Fruit fly (Drosophila melanogaster): ENCODE results near the gene spz5.
A peak's percentile ranks its signal among the peaks of the same experiment; 100 is the strongest.

Gene spz5

DNA sequence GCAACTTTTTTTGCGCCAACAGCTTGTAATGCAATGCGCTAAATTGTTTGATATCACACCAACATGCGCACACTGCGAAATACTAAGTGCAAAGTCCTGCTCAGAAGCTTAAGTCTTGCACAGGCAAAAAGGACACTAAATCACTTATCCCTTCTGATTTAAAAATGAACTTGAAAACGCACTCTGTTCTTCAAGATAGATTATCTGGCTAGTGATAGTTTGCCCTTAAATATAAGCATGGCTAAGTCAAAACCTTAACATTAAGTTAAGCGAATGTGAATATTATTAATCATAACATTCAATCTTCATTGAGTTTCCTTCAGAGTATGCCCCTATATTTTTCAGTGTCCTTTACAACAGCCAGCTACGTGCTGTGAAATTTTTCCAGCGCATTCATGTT is 31.9 kb downstream of the spz5 start:
- TF ChIP-seq CG11617 (GFP tag; optimal IDR thresholded peaks at IDR 0.05) (no peak), Mnt (GFP tag; optimal IDR thresholded peaks at IDR 0.05) (no peak), CG12768 (GFP tag; optimal IDR thresholded peaks at IDR 0.05) (no peak), CG14711 (tag; optimal IDR thresholded peaks at IDR 0.05) (no peak), cic (GFP tag; optimal IDR thresholded peaks at IDR 0.05) (no peak), toe (GFP tag; optimal IDR thresholded peaks at IDR 0.05) (no peak), CG33017 (tag; optimal IDR thresholded peaks at IDR 0.05) (no peak), CG5204 (GFP tag; optimal IDR thresholded peaks at IDR 0.05) (no peak), Clk (GFP tag; optimal IDR thresholded peaks at IDR 0.05) (no peak), CG7101 (tag; optimal IDR thresholded peaks at IDR 0.05) (no peak)

- TF ChIP-seq CG33017 (tag; optimal IDR thresholded peaks at IDR 0.05) = no peak
- TF ChIP-seq kay (GFP tag; ENCODE audit: borderline replicate concordance) = no peak
- no peak for TF ChIP-seq pad (GFP tag; optimal IDR thresholded peaks at IDR 0.05)
- TF ChIP-seq CG1620 (GFP tag; optimal IDR thresholded peaks at IDR 0.05) = no peak
- no peak for TF ChIP-seq CG11617 (GFP tag; optimal IDR thresholded peaks at IDR 0.05)
- TF ChIP-seq cnc (optimal IDR thresholded peaks at IDR 0.05) = no peak
- TF ChIP-seq toe (GFP tag; optimal IDR thresholded peaks at IDR 0.05) = no peak
- no peak for TF ChIP-seq bab1 (GFP tag; optimal IDR thresholded peaks at IDR 0.05)
- no peak for TF ChIP-seq tj (GFP tag; optimal IDR thresholded peaks at IDR 0.05)
Observed at dm6 chr3L:2855427-2856005, 36.5 kb downstream of the spz5 start.

DNA sequence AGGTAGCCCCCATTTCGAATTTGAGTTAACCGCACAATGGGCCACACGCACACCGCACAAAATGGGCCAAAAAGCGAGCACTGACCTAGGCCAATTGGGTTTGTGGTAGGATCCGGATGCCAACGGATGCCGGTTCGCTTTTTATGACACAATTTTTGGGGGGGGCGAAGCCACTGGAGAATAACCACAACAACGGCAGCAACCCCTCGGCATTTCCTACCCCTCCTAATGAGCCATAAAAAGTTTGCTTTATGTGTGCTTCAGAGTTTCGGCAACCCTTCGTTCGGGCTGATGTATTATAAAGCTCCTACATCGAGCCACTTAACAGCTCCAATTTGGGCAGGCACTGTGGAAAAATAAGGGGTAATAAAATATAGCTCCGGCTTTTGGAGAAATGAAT is 37.3 kb downstream of the spz5 start:
- TF ChIP-seq toe (GFP tag; optimal IDR thresholded peaks at IDR 0.05) (no peak), kay (GFP tag; ENCODE audit: borderline replicate concordance) (no peak), cic (GFP tag; optimal IDR thresholded peaks at IDR 0.05) (no peak), CG12768 (GFP tag; optimal IDR thresholded peaks at IDR 0.05) (no peak), pad (GFP tag; optimal IDR thresholded peaks at IDR 0.05) (no peak), CG33017 (tag; optimal IDR thresholded peaks at IDR 0.05) (no peak), bab1 (GFP tag; optimal IDR thresholded peaks at IDR 0.05) (no peak), Mnt (GFP tag; optimal IDR thresholded peaks at IDR 0.05) (no peak), CG5204 (GFP tag; optimal IDR thresholded peaks at IDR 0.05) (no peak), Clk (GFP tag; optimal IDR thresholded peaks at IDR 0.05) (no peak)

DNA sequence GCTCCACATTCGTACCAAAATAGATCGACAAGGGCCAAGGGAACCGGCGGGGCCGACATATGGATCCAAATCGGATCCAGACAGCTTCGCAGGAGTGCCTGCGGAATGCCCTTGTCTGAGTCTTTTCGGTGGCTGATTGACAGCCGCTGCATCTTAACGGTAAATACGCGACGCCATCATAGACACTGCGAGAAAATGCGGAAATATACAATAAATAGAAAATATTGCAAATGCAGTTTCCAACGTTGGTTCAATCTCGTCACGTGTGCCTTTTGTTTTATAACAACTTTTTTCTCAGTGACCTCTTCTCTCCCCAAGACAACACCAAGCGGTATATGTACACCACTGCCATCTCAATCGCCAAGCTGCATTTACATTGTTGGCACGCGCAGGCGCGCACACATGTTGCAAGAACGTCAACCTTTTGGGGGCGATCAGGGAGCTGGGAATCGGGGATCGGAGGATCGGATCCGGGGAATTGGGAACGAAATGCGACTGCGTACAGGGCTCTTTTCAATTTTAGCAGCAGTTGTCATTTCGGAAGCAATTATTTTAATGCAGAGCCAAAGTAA is 39.1 kb downstream of the spz5 start:
- TF ChIP-seq toe (GFP tag; optimal IDR thresholded peaks at IDR 0.05) = no peak
- TF ChIP-seq cic (GFP tag; optimal IDR thresholded peaks at IDR 0.05) = no peak
- TF ChIP-seq ovo (GFP tag; optimal IDR thresholded peaks at IDR 0.05) = no peak
- no peak for TF ChIP-seq CG12768 (GFP tag; optimal IDR thresholded peaks at IDR 0.05)
- TF ChIP-seq CG7101 (tag; optimal IDR thresholded peaks at IDR 0.05) = no peak
- no peak for TF ChIP-seq kay (GFP tag; ENCODE audit: borderline replicate concordance)
- no peak for TF ChIP-seq tj (GFP tag; optimal IDR thresholded peaks at IDR 0.05)
- no peak for TF ChIP-seq cnc (optimal IDR thresholded peaks at IDR 0.05)

- peak; percentile 26 for TF ChIP-seq pad (GFP tag; optimal IDR thresholded peaks at IDR 0.05)
- TF ChIP-seq Clk (GFP tag; optimal IDR thresholded peaks at IDR 0.05) = no peak
- peak; percentile 76 for TF ChIP-seq bab1 (GFP tag; optimal IDR thresholded peaks at IDR 0.05)
- peak; percentile 64 for TF ChIP-seq Hr96 (GFP tag; optimal IDR thresholded peaks at IDR 0.05)
- peak; percentile 68 for TF ChIP-seq CG1620 (GFP tag; optimal IDR thresholded peaks at IDR 0.05)
- no peak for TF ChIP-seq cic (GFP tag; optimal IDR thresholded peaks at IDR 0.05)
- TF ChIP-seq CG5204 (GFP tag; optimal IDR thresholded peaks at IDR 0.05) = peak; percentile 46
- TF ChIP-seq CG11617 (GFP tag; optimal IDR thresholded peaks at IDR 0.05) = no peak
- no peak for TF ChIP-seq cnc (optimal IDR thresholded peaks at IDR 0.05)
- no peak for TF ChIP-seq tj (GFP tag; optimal IDR thresholded peaks at IDR 0.05)
- peak; percentile 58 for TF ChIP-seq toe (GFP tag; optimal IDR thresholded peaks at IDR 0.05)
- no peak for TF ChIP-seq CG7045 (GFP tag; optimal IDR thresholded peaks at IDR 0.05)
- TF ChIP-seq CG33017 (tag; optimal IDR thresholded peaks at IDR 0.05) = no peak
- no peak for TF ChIP-seq CG12768 (GFP tag; optimal IDR thresholded peaks at IDR 0.05)
- TF ChIP-seq Crg-1 (GFP tag; optimal IDR thresholded peaks at IDR 0.05) = no peak
- no peak for TF ChIP-seq CG14711 (tag; optimal IDR thresholded peaks at IDR 0.05)
- TF ChIP-seq Mnt (GFP tag; optimal IDR thresholded peaks at IDR 0.05) = peak; percentile 7
- no peak for TF ChIP-seq kay (GFP tag; ENCODE audit: borderline replicate concordance)
- peak; percentile 26 for TF ChIP-seq CG7101 (tag; optimal IDR thresholded peaks at IDR 0.05)
- TF ChIP-seq ovo (GFP tag; optimal IDR thresholded peaks at IDR 0.05) = no peak
Observed at dm6 chr3L:2851771-2852170, 40.2 kb downstream of the spz5 start.

DNA sequence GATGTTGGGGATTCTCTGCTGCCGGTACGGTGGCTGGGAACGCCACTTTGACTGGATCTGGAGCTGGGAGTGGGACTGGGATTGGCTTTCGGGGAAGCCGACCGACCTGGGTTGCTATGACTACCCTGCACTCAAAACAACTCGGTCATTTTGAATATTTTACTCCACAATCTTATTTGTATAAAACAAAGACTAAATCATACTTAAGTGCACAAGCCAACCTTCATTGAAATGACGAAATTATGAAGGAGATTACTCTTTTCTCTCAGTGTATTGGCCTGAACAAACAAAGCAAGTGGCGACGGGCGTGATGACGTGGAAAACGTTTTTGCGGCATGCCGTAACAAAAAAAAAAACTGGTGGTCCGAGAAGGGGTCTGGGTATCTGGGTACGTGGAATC is 41.0 kb downstream of the spz5 start:
- TF ChIP-seq toe (GFP tag; optimal IDR thresholded peaks at IDR 0.05) = no peak
- TF ChIP-seq Crg-1 (GFP tag; optimal IDR thresholded peaks at IDR 0.05) = no peak
- TF ChIP-seq pad (GFP tag; optimal IDR thresholded peaks at IDR 0.05) = no peak
- TF ChIP-seq kay (GFP tag; ENCODE audit: borderline replicate concordance) = no peak
- TF ChIP-seq CG14711 (tag; optimal IDR thresholded peaks at IDR 0.05) = no peak
- no peak for TF ChIP-seq CG7101 (tag; optimal IDR thresholded peaks at IDR 0.05)
- no peak for TF ChIP-seq CG11617 (GFP tag; optimal IDR thresholded peaks at IDR 0.05)
- TF ChIP-seq tj (GFP tag; optimal IDR thresholded peaks at IDR 0.05) = no peak
- TF ChIP-seq Hr96 (GFP tag; optimal IDR thresholded peaks at IDR 0.05) = no peak
- no peak for TF ChIP-seq Clk (GFP tag; optimal IDR thresholded peaks at IDR 0.05)
- no peak for TF ChIP-seq bab1 (GFP tag; optimal IDR thresholded peaks at IDR 0.05)
- no peak for TF ChIP-seq CG33017 (tag; optimal IDR thresholded peaks at IDR 0.05)

Data from whole organism, adult.